Worm (Caenorhabditis elegans) whole organism, midembryonic: ENCODE data around the gene C33H5.13.

Source experiments
- T22C8.4 ChIP-seq: fragments of 200-800 bp; sonication (Bioruptor generic); IDR thresholded peaks from 2 replicates; pipeline ENCODE4 v1.3.6; 2022; ENCODE audit warnings: missing genetic modification characterization, missing compliant biosample characterization
- cog-1 ChIP-seq: sonication (generic microtip); optimal IDR thresholded peaks from 2 replicates; lab custom pipeline; 2016; ENCODE audit warnings: missing genetic modification characterization, missing compliant biosample characterization
- ztf-23 ChIP-seq: fragments of 200-800 bp; sonication (Bioruptor generic); IDR thresholded peaks from 2 replicates; pipeline ENCODE4 v1.3.6; 2022; ENCODE audit warnings: missing genetic modification reagents, missing genetic modification characterization, missing compliant biosample characterization

DNA sequence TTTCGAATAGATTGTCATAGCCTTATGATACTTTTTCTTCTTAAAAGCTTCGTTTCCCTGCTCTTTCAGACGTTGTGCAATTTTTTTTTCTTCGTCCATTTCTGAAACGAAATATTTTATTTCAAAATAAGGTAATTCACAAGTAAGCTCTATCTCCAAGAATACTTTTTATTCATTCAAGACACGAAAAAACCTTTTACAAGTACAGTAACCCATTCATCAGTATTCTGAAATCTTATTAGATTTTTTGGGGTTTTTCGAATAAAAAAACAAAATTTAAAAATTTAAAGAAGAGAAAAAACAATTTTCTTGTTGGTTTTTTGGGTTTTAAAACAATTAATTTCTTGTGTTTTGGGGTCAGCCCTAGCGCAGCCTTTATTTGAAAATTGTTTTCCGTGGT, 13.2 kb downstream of the C33H5.13 start, which contains the start of gene rpap-3:
- TF ChIP-seq ztf-23 (no peak), T22C8.4 (GFP tag; lab: Robert Waterston, UW) (no peak), cog-1 (tag; lab: Kevin White, UChicago) (no peak)
